Fruit fly (Drosophila melanogaster): ENCODE measurements around the gene CG32085.
A peak's percentile ranks its signal among the peaks of the same experiment; 100 is the strongest.

The CG32085 gene

dm6 chr3L:11680298-11680697 lies at the start of gene CG32085 (continued):
- TF ChIP-seq CHES-1-like (GFP tag; optimal IDR thresholded peaks at IDR 0.05), result peak; percentile 50
- TF ChIP-seq tio (GFP tag; optimal IDR thresholded peaks at IDR 0.05), result no peak
- TF ChIP-seq MESR4 (GFP tag; optimal IDR thresholded peaks at IDR 0.05), result no peak
- no peak for TF ChIP-seq CG10321 (GFP tag; IDR thresholded peaks at IDR 0.05)
- peak; percentile 69 for TF ChIP-seq CG5245 (GFP tag; optimal IDR thresholded peaks at IDR 0.05)
- TF ChIP-seq danr (GFP tag; IDR thresholded peaks at IDR 0.05), result no peak
- TF ChIP-seq CG8924 (tag; optimal IDR thresholded peaks at IDR 0.05), result peak; percentile 35
- TF ChIP-seq sr (GFP tag; IDR thresholded peaks at IDR 0.05), result 0 out of 3 replicates have a peak, but pooled peaks have one; percentile 55
- TF ChIP-seq fd102C (GFP tag; optimal IDR thresholded peaks at IDR 0.05), result no peak
- no peak for TF ChIP-seq Opbp (GFP tag; IDR thresholded peaks at IDR 0.05; ENCODE audit: partially characterized antibody)
- TF ChIP-seq Sin3A (optimal IDR thresholded peaks at IDR 0.05), result no peak
- TF ChIP-seq sc (optimal IDR thresholded peaks at IDR 0.05), result no peak
- TF ChIP-seq sc (GFP tag; optimal IDR thresholded peaks at IDR 0.05), result no peak
- TF ChIP-seq CG3281 (GFP tag; optimal IDR thresholded peaks at IDR 0.05), result peak; percentile 66
- TF ChIP-seq btn (GFP tag; optimal IDR thresholded peaks at IDR 0.05), result no peak
- TF ChIP-seq Vsx1 (GFP tag; optimal IDR thresholded peaks at IDR 0.05), result no peak
- TF ChIP-seq Xrp1 (GFP tag; IDR thresholded peaks at IDR 0.05), result no peak; the same call in 1 of the 2 replicates
- peak; percentile 71; the same call in 2 of the 4 replicates for TF ChIP-seq chinmo (GFP tag; IDR thresholded peaks at IDR 0.05; ENCODE audit: partially characterized antibody)
- peak; percentile 8 for TF ChIP-seq gro (GFP tag; optimal IDR thresholded peaks at IDR 0.05)
- no peak for TF ChIP-seq eve (GFP tag; optimal IDR thresholded peaks at IDR 0.05)
- TF ChIP-seq Hmx (GFP tag; optimal IDR thresholded peaks at IDR 0.05), result no peak
- no peak for TF ChIP-seq CG7745 (tag; optimal IDR thresholded peaks at IDR 0.05)
- TF ChIP-seq Neu2 (GFP tag; optimal IDR thresholded peaks at IDR 0.05; ENCODE audit: borderline replicate concordance), result no peak
- TF ChIP-seq D19B (GFP tag; optimal IDR thresholded peaks at IDR 0.05), result no peak
- TF ChIP-seq Fer3 (tag; optimal IDR thresholded peaks at IDR 0.05), result peak; percentile 51
- TF ChIP-seq CG12391 (tag; optimal IDR thresholded peaks at IDR 0.05), result peak; percentile 10
- TF ChIP-seq CG14667 (GFP tag; IDR thresholded peaks at IDR 0.05), result peak; percentile 50; the same call in 1 of the 2 replicates
- no peak for TF ChIP-seq CG17328 (GFP tag; IDR thresholded peaks at IDR 0.05)
- TF ChIP-seq CG7372 (GFP tag; IDR thresholded peaks at IDR 0.05), result peak; percentile 37; the same call in 1 of the 2 replicates
- TF ChIP-seq CG30020 (tag; optimal IDR thresholded peaks at IDR 0.05), result no peak
- TF ChIP-seq CG12659 (GFP tag; optimal IDR thresholded peaks at IDR 0.05), result peak; percentile 38
- 0 out of 3 replicates have a peak, but pooled peaks have one; percentile 39 for TF ChIP-seq CG2199 (GFP tag; IDR thresholded peaks at IDR 0.05)
- TF ChIP-seq Fer2 (tag; optimal IDR thresholded peaks at IDR 0.05), result peak; percentile 4
- TF ChIP-seq NC2α (GFP tag; optimal IDR thresholded peaks at IDR 0.05), result no peak
- peak; percentile 5 for TF ChIP-seq gcm2 (GFP tag; optimal IDR thresholded peaks at IDR 0.05)
- no peak for TF ChIP-seq aop (GFP tag; IDR thresholded peaks at IDR 0.05)
- TF ChIP-seq Hmr (GFP tag; optimal IDR thresholded peaks at IDR 0.05), result peak; percentile 80
- peak; percentile 75 for TF ChIP-seq Drgx (GFP tag; IDR thresholded peaks at IDR 0.05)
- no peak for TF ChIP-seq CG10431 (GFP tag; optimal IDR thresholded peaks at IDR 0.05)
- TF ChIP-seq Dll (GFP tag; IDR thresholded peaks at IDR 0.05; ENCODE audit: partially characterized antibody), result no peak
- TF ChIP-seq CG13287 (GFP tag; IDR thresholded peaks at IDR 0.05; ENCODE audit: partially characterized antibody), result peak; percentile 18; the same call in 1 of the 2 replicates
- no peak for TF ChIP-seq amos (GFP tag; IDR thresholded peaks at IDR 0.05; ENCODE audit: partially characterized antibody)
- TF ChIP-seq otp (GFP tag; IDR thresholded peaks at IDR 0.05), result peak; percentile 56; the same call in 1 of the 3 replicates
- no peak; the same call in 1 of the 2 replicates for TF ChIP-seq CG1024 (GFP tag; IDR thresholded peaks at IDR 0.05)
- no peak for TF ChIP-seq Ravus (GFP tag; IDR thresholded peaks at IDR 0.05)
- TF ChIP-seq crp (GFP tag; optimal IDR thresholded peaks at IDR 0.05), result no peak
- TF ChIP-seq Deaf1 (tag; optimal IDR thresholded peaks at IDR 0.05), result peak; percentile 62
- peak; percentile 48 for TF ChIP-seq CG30403 (GFP tag; optimal IDR thresholded peaks at IDR 0.05)
- peak; percentile 73 for TF ChIP-seq lilli (GFP tag; optimal IDR thresholded peaks at IDR 0.05)
- TF ChIP-seq Mad (GFP tag; optimal IDR thresholded peaks at IDR 0.05), result no peak
- TF ChIP-seq CG10147 (GFP tag; optimal IDR thresholded peaks at IDR 0.05), result peak; percentile 30

Measured in whole organism, embryonic.